Worm (Caenorhabditis elegans) whole organism, late embryonic: ENCODE results near the gene K10C2.12.

Experiments
- lim-6 ChIP-seq: sonication (generic microtip); optimal IDR thresholded peaks from 2 replicates; lab custom pipeline; 2016; ENCODE audit warnings: missing genetic modification characterization, missing compliant biosample characterization
- unc-55 ChIP-seq: sonication (generic microtip); optimal IDR thresholded peaks from 2 replicates; lab custom pipeline; 2017; ENCODE audit warnings: missing biosample characterization, missing genetic modification reagents, missing genetic modification characterization

DNA sequence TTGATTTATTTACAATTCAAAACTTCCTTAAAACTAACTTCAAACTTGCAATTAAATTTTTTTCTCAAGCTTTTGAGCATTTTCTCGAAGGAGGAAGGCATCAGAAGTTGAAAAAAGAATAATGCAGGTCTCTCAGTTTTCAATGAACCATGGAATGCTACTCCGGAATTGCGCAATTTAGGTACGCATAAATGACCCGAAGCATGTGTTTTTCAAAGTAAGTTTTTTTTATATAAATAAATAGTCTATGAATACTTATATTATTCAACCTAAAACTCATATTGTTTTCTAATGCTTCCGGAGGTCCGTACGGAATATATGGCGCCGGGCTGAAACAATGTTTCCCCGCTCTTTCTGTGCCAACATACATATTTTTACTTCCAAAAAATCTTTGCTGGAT is 13.1 kb upstream of the K10C2.12 start, which contains the start of gene K10C2.2:
- TF ChIP-seq unc-55 (GFP tag; lab: Kevin White, UChicago) (no peak), lim-6 (tag; lab: Kevin White, UChicago) (no peak)
